Fruit fly (Drosophila melanogaster) whole organism, embryonic: Measurements from ENCODE around the gene CG13995.

Experiments used
- BEAF-32 ChIP-seq: fragments of 200-800 bp; sonication (Bioruptor generic); optimal IDR thresholded peaks from 3 replicates; lab custom pipeline; 2017; ENCODE audit warnings: missing biosample characterization, missing genetic modification characterization, mild to moderate bottlenecking, moderate library complexity, missing genetic modification reagents
- CG13624 ChIP-seq: fragments of 200-800 bp; sonication (Bioruptor generic); optimal IDR thresholded peaks from 2 replicates; lab custom pipeline; 2016; ENCODE audit warnings: missing biosample characterization, missing genetic modification characterization
- CG15514 ChIP-seq: fragments of 200-800 bp; sonication (Bioruptor generic); optimal IDR thresholded peaks from 3 replicates; lab custom pipeline; 2017; ENCODE audit warnings: missing biosample characterization, missing genetic modification characterization, mild to moderate bottlenecking, moderate library complexity, missing genetic modification reagents
- CG32772 ChIP-seq: fragments of 200-800 bp; sonication (Bioruptor generic); IDR thresholded peaks from 2 replicates; pipeline ENCODE4 v1.3.6; 2022; ENCODE audit warnings: missing biosample characterization, missing genetic modification characterization
- CG34422 ChIP-seq: fragments of 200-800 bp; sonication (Bioruptor generic); IDR thresholded peaks from 3 replicates; pipeline ENCODE4 v1.3.6; 2022; ENCODE audit warnings: missing biosample characterization, missing genetic modification characterization
- CG42726 ChIP-seq: fragments of 200-800 bp; sonication (Bioruptor generic); IDR thresholded peaks from 2 replicates; pipeline ENCODE4 v1.3.6; 2022; ENCODE audit warnings: missing biosample characterization, missing genetic modification characterization; ENCODE audit not compliant: partially characterized antibody
- CG4730 ChIP-seq: fragments of 200-800 bp; sonication (Bioruptor generic); IDR thresholded peaks from 2 replicates; pipeline ENCODE4 v1.3.6; 2022; ENCODE audit warnings: missing biosample characterization, missing genetic modification characterization
- CG6765 ChIP-seq: fragments of 200-800 bp; sonication (Bioruptor generic); optimal IDR thresholded peaks from 3 replicates; lab custom pipeline; 2017; ENCODE audit warnings: missing biosample characterization, mild to moderate bottlenecking, missing genetic modification characterization
- CG7963 ChIP-seq: fragments of 200-800 bp; sonication (Bioruptor generic); IDR thresholded peaks from 3 replicates; pipeline ENCODE4 v1.3.6; 2022; ENCODE audit warnings: missing biosample characterization, missing genetic modification characterization; ENCODE audit not compliant: partially characterized antibody
- CG8281 ChIP-seq: fragments of 200-800 bp; sonication (Bioruptor generic); optimal IDR thresholded peaks from 2 replicates; lab custom pipeline; 2018; ENCODE audit warnings: missing biosample characterization, mild to moderate bottlenecking, missing genetic modification characterization, moderate library complexity
- CG8944 ChIP-seq: fragments of 200-800 bp; sonication (Bioruptor generic); optimal IDR thresholded peaks from 3 replicates; lab custom pipeline; 2016; ENCODE audit warnings: missing biosample characterization, missing genetic modification characterization
- CG9609 ChIP-seq: fragments of 200-800 bp; sonication (Bioruptor generic); optimal IDR thresholded peaks from 3 replicates; lab custom pipeline; 2016; ENCODE audit warnings: missing biosample characterization, missing genetic modification characterization
- CG9727 ChIP-seq: fragments of 200-800 bp; sonication (Bioruptor generic); optimal IDR thresholded peaks from 3 replicates; lab custom pipeline; 2017; ENCODE audit warnings: missing biosample characterization, mild to moderate bottlenecking, missing genetic modification characterization
- CoRest ChIP-seq: fragments of 200-800 bp; sonication (Bioruptor generic); optimal IDR thresholded peaks from 3 replicates; lab custom pipeline; 2018; ENCODE audit warnings: missing biosample characterization, mild to moderate bottlenecking, missing genetic modification characterization, moderate library complexity
- Dll ChIP-seq: fragments of 200-800 bp; sonication (Bioruptor generic); IDR thresholded peaks from 4 replicates; pipeline ENCODE4 v1.3.6; 2022; ENCODE audit warnings: missing biosample characterization, missing genetic modification characterization; ENCODE audit not compliant: partially characterized antibody
- Dp ChIP-seq: fragments of 200-800 bp; sonication (Bioruptor generic); optimal IDR thresholded peaks from 2 replicates; lab custom pipeline; 2018; ENCODE audit warnings: missing biosample characterization, mild to moderate bottlenecking, missing genetic modification characterization, moderate library complexity
- Ets65A ChIP-seq: fragments of 200-800 bp; sonication (Bioruptor generic); peaks from one replicate; lab custom pipeline; 2016; ENCODE audit warnings: missing biosample characterization, missing genetic modification characterization
- Ets97D ChIP-seq: fragments of 200-800 bp; sonication (Bioruptor generic); optimal IDR thresholded peaks from 3 replicates; lab custom pipeline; 2016; ENCODE audit warnings: missing biosample characterization, missing genetic modification characterization
- Fer1 ChIP-seq: fragments of 200-800 bp; sonication (Bioruptor generic); optimal IDR thresholded peaks from 2 replicates; lab custom pipeline; 2017; ENCODE audit warnings: missing biosample characterization, mild to moderate bottlenecking, missing genetic modification characterization
- H2.0 ChIP-seq: fragments of 200-800 bp; sonication (Bioruptor generic); IDR thresholded peaks from 2 replicates; pipeline ENCODE4 v1.3.6; 2022; ENCODE audit warnings: missing biosample characterization, missing genetic modification characterization
- HmgZ ChIP-seq: fragments of 200-800 bp; sonication (Bioruptor generic); optimal IDR thresholded peaks from 2 replicates; lab custom pipeline; 2018; ENCODE audit warnings: missing biosample characterization, mild to moderate bottlenecking, missing genetic modification characterization
- Med ChIP-seq: fragments of 200-800 bp; sonication (Bioruptor generic); peaks from one replicate; lab custom pipeline; 2016; ENCODE audit warnings: missing biosample characterization, missing genetic modification characterization, mild to moderate bottlenecking, inconsistent platforms, moderate library complexity
- Nf-YA ChIP-seq: fragments of 200-800 bp; sonication (Bioruptor generic); IDR thresholded peaks from 2 replicates; pipeline ENCODE4 v1.3.6; 2022; ENCODE audit warnings: missing biosample characterization, missing genetic modification characterization
- Opbp ChIP-seq: fragments of 200-800 bp; sonication (Bioruptor generic); IDR thresholded peaks from 3 replicates; pipeline ENCODE4 v1.3.6; 2022; ENCODE audit warnings: missing biosample characterization, missing genetic modification characterization; ENCODE audit not compliant: partially characterized antibody
- Sry-β ChIP-seq: fragments of 200-800 bp; sonication (Bioruptor generic); optimal IDR thresholded peaks from 2 replicates; lab custom pipeline; 2018; ENCODE audit warnings: missing biosample characterization, mild to moderate bottlenecking, missing genetic modification characterization, moderate library complexity
- Sry-δ ChIP-seq: fragments of 200-800 bp; sonication (Bioruptor generic); optimal IDR thresholded peaks from 2 replicates; lab custom pipeline; 2016; ENCODE audit warnings: missing biosample characterization, missing genetic modification characterization
- YL-1 ChIP-seq: fragments of 200-800 bp; sonication (Bioruptor generic); optimal IDR thresholded peaks from 3 replicates; lab custom pipeline; 2017; ENCODE audit warnings: missing biosample characterization, mild to moderate bottlenecking, missing genetic modification characterization
- ac ChIP-seq: fragments of 200-800 bp; sonication (Bioruptor generic); optimal IDR thresholded peaks from 3 replicates; lab custom pipeline; 2017; ENCODE audit warnings: missing biosample characterization, mild to moderate bottlenecking, missing genetic modification characterization
- amos ChIP-seq: fragments of 200-800 bp; sonication (Bioruptor generic); IDR thresholded peaks from 2 replicates; pipeline ENCODE4 v1.3.6; 2022; ENCODE audit warnings: missing biosample characterization, missing genetic modification characterization; ENCODE audit not compliant: partially characterized antibody
- dm ChIP-seq: fragments of 200-800 bp; sonication (Bioruptor generic); optimal IDR thresholded peaks from 3 replicates; lab custom pipeline; 2016; ENCODE audit warnings: missing biosample characterization, missing genetic modification characterization
- dmrt99B ChIP-seq: fragments of 200-800 bp; sonication (Bioruptor generic); optimal IDR thresholded peaks from 2 replicates; lab custom pipeline; 2018; ENCODE audit warnings: missing biosample characterization, mild to moderate bottlenecking, missing genetic modification characterization, moderate library complexity
- fu2 ChIP-seq: fragments of 200-800 bp; sonication (Bioruptor generic); optimal IDR thresholded peaks from 2 replicates; lab custom pipeline; 2016; ENCODE audit warnings: missing biosample characterization, missing genetic modification characterization
- gfzf ChIP-seq: fragments of 200-800 bp; sonication (Bioruptor generic); optimal IDR thresholded peaks from 2 replicates; lab custom pipeline; 2016; ENCODE audit warnings: missing biosample characterization, mild to moderate bottlenecking, missing genetic modification characterization, moderate library complexity
- grau ChIP-seq: fragments of 200-800 bp; optimal IDR thresholded peaks from 3 replicates; lab custom pipeline; 2019; ENCODE audit warnings: missing biosample characterization, mild to moderate bottlenecking, missing genetic modification characterization, moderate library complexity
- hb ChIP-seq: fragments of 200-800 bp; sonication (Bioruptor generic); IDR thresholded peaks from 3 replicates; pipeline ENCODE4 v1.3.6; 2022; ENCODE audit warnings: missing biosample characterization, missing genetic modification characterization; ENCODE audit not compliant: partially characterized antibody
- insv ChIP-seq, 2 experiments: fragments of 200-800 bp; sonication (Bioruptor generic); optimal IDR thresholded peaks; 3 replicates each; lab custom pipeline; 2016 to 2018; ENCODE audit warnings: missing biosample characterization in 2 of 2, missing genetic modification characterization in 2 of 2
- jigr1 ChIP-seq: fragments of 200-800 bp; sonication (Bioruptor generic); IDR thresholded peaks from 3 replicates; pipeline ENCODE4 v1.3.6; 2022; ENCODE audit warnings: missing biosample characterization, missing genetic modification characterization
- lbe ChIP-seq: fragments of 200-800 bp; sonication (Bioruptor generic); optimal IDR thresholded peaks from 2 replicates; lab custom pipeline; 2016; ENCODE audit warnings: missing biosample characterization, mild to moderate bottlenecking, missing genetic modification characterization
- mld ChIP-seq: fragments of 200-800 bp; sonication (Bioruptor generic); IDR thresholded peaks from 3 replicates; pipeline ENCODE4 v1.3.6; 2022; ENCODE audit warnings: missing biosample characterization, missing genetic modification characterization; ENCODE audit not compliant: partially characterized antibody
- nmo ChIP-seq: fragments of 200-800 bp; sonication (Bioruptor generic); optimal IDR thresholded peaks from 2 replicates; lab custom pipeline; 2018; ENCODE audit warnings: missing biosample characterization, mild to moderate bottlenecking, missing genetic modification characterization, moderate library complexity
- pho ChIP-seq: fragments of 200-800 bp; sonication (Bioruptor generic); optimal IDR thresholded peaks from 2 replicates; lab custom pipeline; 2016; ENCODE audit warnings: missing biosample characterization, missing genetic modification characterization
- phol ChIP-seq: fragments of 200-800 bp; sonication (Bioruptor generic); optimal IDR thresholded peaks from 3 replicates; lab custom pipeline; 2018; ENCODE audit warnings: missing biosample characterization, mild to moderate bottlenecking, missing genetic modification characterization, moderate library complexity
- sna ChIP-seq: fragments of 200-800 bp; sonication (Bioruptor generic); IDR thresholded peaks from 2 replicates; pipeline ENCODE4 v1.3.6; 2022; ENCODE audit warnings: missing biosample characterization, missing genetic modification characterization; ENCODE audit not compliant: partially characterized antibody
- stwl ChIP-seq: fragments of 200-800 bp; sonication (Bioruptor generic); optimal IDR thresholded peaks from 3 replicates; lab custom pipeline; 2018; ENCODE audit warnings: missing biosample characterization, mild to moderate bottlenecking, missing genetic modification characterization, moderate library complexity
- tna ChIP-seq: fragments of 200-800 bp; sonication (Bioruptor generic); IDR thresholded peaks from 2 replicates; pipeline ENCODE4 v1.3.6; 2022; ENCODE audit warnings: missing biosample characterization, missing genetic modification characterization; ENCODE audit not compliant: partially characterized antibody
- trem ChIP-seq: fragments of 200-800 bp; optimal IDR thresholded peaks from 3 replicates; lab custom pipeline; 2019; ENCODE audit warnings: missing biosample characterization, mild to moderate bottlenecking, missing genetic modification characterization, moderate library complexity
- vvl ChIP-seq: fragments of 200-800 bp; sonication (Bioruptor generic); IDR thresholded peaks from 2 replicates; pipeline ENCODE4 v1.3.6; 2022; ENCODE audit warnings: missing biosample characterization, missing genetic modification characterization
- zen2 ChIP-seq: fragments of 200-800 bp; sonication (Bioruptor generic); IDR thresholded peaks from 3 replicates; pipeline ENCODE4 v1.3.6; 2022; ENCODE audit warnings: missing biosample characterization, missing genetic modification characterization; ENCODE audit not compliant: partially characterized antibody

Gene CG13995

dm6 chr2L:6068544-6069251, 14.6 kb downstream of the CG13995 start, which contains the start of the genes CG9150 and Pfdn1 (continued):
- TF ChIP-seq gfzf (GFP tag; lab: Kevin White, UChicago), result peak; percentile 17
- TF ChIP-seq CG9609 (GFP tag; lab: Kevin White, UChicago), result no peak
- TF ChIP-seq BEAF-32 (GFP tag; lab: Kevin White, UChicago), result peak; percentile 86
- peak; percentile 89 for TF ChIP-seq Dll (GFP tag; lab: Robert Waterston, UW)
- no peak for TF ChIP-seq pho (GFP tag; lab: Kevin White, UChicago)
- peak; percentile 82 for TF ChIP-seq Med
- TF ChIP-seq dm (GFP tag; lab: Kevin White, UChicago), result peak; percentile 50
- no peak for TF ChIP-seq jigr1 (GFP tag; lab: Robert Waterston, UW)
- TF ChIP-seq trem (tag; lab: Kevin White, UChicago), result peak; percentile 26
- no peak for TF ChIP-seq H2.0 (GFP tag; lab: Robert Waterston, UW)
- peak; percentile 89 for TF ChIP-seq tna (GFP tag; lab: Robert Waterston, UW)
- peak; percentile 94 for TF ChIP-seq CG15514 (GFP tag; lab: Kevin White, UChicago)
- TF ChIP-seq zen2, result peak; percentile 80
- no peak for TF ChIP-seq CG9727 (GFP tag; lab: Kevin White, UChicago)
- TF ChIP-seq CG7963, result peak; percentile 62; the same call in 2 of the 3 replicates
- TF ChIP-seq YL-1 (GFP tag; lab: Kevin White, UChicago), result peak; percentile 69
- peak; percentile 65; the same call in 2 of the 3 replicates for TF ChIP-seq mld (GFP tag; lab: Robert Waterston, UW)
- TF ChIP-seq nmo, result peak; percentile 12
- TF ChIP-seq stwl (tag; lab: Kevin White, UChicago), result peak; percentile 57
- TF ChIP-seq CG4730, result no peak
- TF ChIP-seq grau (tag; lab: Kevin White, UChicago), result no peak
- TF ChIP-seq CG8944 (GFP tag; lab: Kevin White, UChicago), result no peak
- no peak for TF ChIP-seq Ets65A (GFP tag; lab: Kevin White, UChicago)
- peak; percentile 39 for TF ChIP-seq Ets97D
- peak; percentile 60; the same call in 2 of the 3 replicates for TF ChIP-seq hb (GFP tag; lab: Robert Waterston, UW)
- peak; percentile 69; the same call in 1 of the 2 replicates for TF ChIP-seq CG42726 (GFP tag; lab: Robert Waterston, UW)
- no peak for TF ChIP-seq CG6765 (GFP tag; lab: Kevin White, UChicago)
- TF ChIP-seq fu2 (GFP tag; lab: Kevin White, UChicago), result no peak
- TF ChIP-seq sna (GFP tag; lab: Robert Waterston, UW), result peak; percentile 79
- TF ChIP-seq CG32772 (GFP tag; lab: Robert Waterston, UW), result peak; percentile 83
- peak; percentile 18 for TF ChIP-seq phol (tag; lab: Kevin White, UChicago)
- TF ChIP-seq dmrt99B (tag; lab: Kevin White, UChicago), result no peak
- TF ChIP-seq insv (GFP tag; optimal IDR thresholded peaks at IDR 0.05; lab: Kevin White, UChicago), result no peak
- no peak for TF ChIP-seq CG8281
- TF ChIP-seq lbe, result peak; percentile 50
- TF ChIP-seq vvl (GFP tag; lab: Robert Waterston, UW), result peak; percentile 87
- TF ChIP-seq CG13624, result peak; percentile 29
- no peak for TF ChIP-seq Sry-β (GFP tag; lab: Kevin White, UChicago)
- TF ChIP-seq CoRest (tag; lab: Kevin White, UChicago), result peak; percentile 20
- TF ChIP-seq CG34422 (GFP tag; lab: Robert Waterston, UW), result no peak; the same call in 2 of the 3 replicates
- peak; percentile 95 for TF ChIP-seq Sry-δ (GFP tag; lab: Kevin White, UChicago)
- TF ChIP-seq Nf-YA (GFP tag; lab: Robert Waterston, UW), result no peak
- TF ChIP-seq Fer1 (GFP tag; lab: Kevin White, UChicago), result peak; percentile 30
- no peak for TF ChIP-seq ac (GFP tag; lab: Kevin White, UChicago)
- TF ChIP-seq amos (GFP tag; lab: Robert Waterston, UW), result peak; percentile 92
- peak; percentile 89 for TF ChIP-seq Opbp (GFP tag; lab: Robert Waterston, UW)
- TF ChIP-seq HmgZ (tag; lab: Kevin White, UChicago), result peak; percentile 34
- peak; percentile 92 for TF ChIP-seq Dp (GFP tag; lab: Kevin White, UChicago)
